Worm (Caenorhabditis elegans) whole organism, young adult: ENCODE measurements around the gene ZK616.5.
A peak's percentile ranks its signal among the peaks of the same experiment; 100 is the strongest.

ENCODE experiments used
- B0336.3 ChIP-seq: fragments of 200-800 bp; sonication (Bioruptor generic); IDR thresholded peaks from 2 replicates; pipeline ENCODE4 v1.3.6; 2022; ENCODE audit warnings: missing genetic modification characterization, missing compliant biosample characterization
- C06A6.2 ChIP-seq: fragments of 200-800 bp; sonication (Bioruptor generic); conservative IDR thresholded peaks from 2 replicates; pipeline ENCODE4 v1.3.6; 2022; ENCODE audit warnings: missing genetic modification characterization, missing compliant biosample characterization
- F23B12.7 ChIP-seq: sonication (generic microtip); optimal IDR thresholded peaks from 2 replicates; lab custom pipeline; 2017; ENCODE audit warnings: missing genetic modification characterization, mild to moderate bottlenecking, missing compliant biosample characterization, antibody characterized with exemption, moderate library complexity; ENCODE audit not compliant: insufficient read depth
- F33H1.4 ChIP-seq: fragments of 200-800 bp; sonication (Bioruptor generic); IDR thresholded peaks from 2 replicates; pipeline ENCODE4 v1.3.6; 2022; ENCODE audit warnings: missing genetic modification reagents, missing genetic modification characterization, missing compliant biosample characterization
- F39B2.1 ChIP-seq: fragments of 200-800 bp; sonication (Bioruptor generic); IDR thresholded peaks from 2 replicates; pipeline ENCODE4 v1.3.6; 2022; ENCODE audit warnings: missing genetic modification reagents, missing genetic modification characterization, missing compliant biosample characterization
- F49E8.2 ChIP-seq: sonication (generic microtip); optimal IDR thresholded peaks from 3 replicates; lab custom pipeline; 2017; ENCODE audit warnings: missing genetic modification characterization, mild to moderate bottlenecking, missing compliant biosample characterization, antibody characterized with exemption, moderate library complexity; ENCODE audit not compliant: insufficient read depth
- T07F8.4 ChIP-seq: sonication (generic microtip); optimal IDR thresholded peaks from 2 replicates; lab custom pipeline; 2016; ENCODE audit warnings: mild to moderate bottlenecking, missing genetic modification characterization, moderate library complexity, missing compliant biosample characterization
- T26A5.8 ChIP-seq: sonication (generic microtip); optimal IDR thresholded peaks from 2 replicates; lab custom pipeline; 2016; ENCODE audit warnings: missing genetic modification characterization, missing compliant biosample characterization
- Y56A3A.18 ChIP-seq: fragments of 200-800 bp; sonication (Bioruptor generic); IDR thresholded peaks from 2 replicates; pipeline ENCODE4 v1.3.6; 2022; ENCODE audit warnings: missing genetic modification reagents, missing genetic modification characterization, missing compliant biosample characterization
- ZK185.1 ChIP-seq: sonication (generic microtip); optimal IDR thresholded peaks from 2 replicates; lab custom pipeline; 2016; ENCODE audit warnings: mild to moderate bottlenecking, missing genetic modification characterization, missing compliant biosample characterization; ENCODE audit not compliant: poor library complexity, severe bottlenecking
- akir-1 ChIP-seq: fragments of 200-800 bp; sonication (Bioruptor generic); optimal IDR thresholded peaks from 2 replicates; lab custom pipeline; 2018; ENCODE audit warnings: mild to moderate bottlenecking, missing genetic modification characterization, moderate library complexity, missing compliant biosample characterization
- ama-1 ChIP-seq, 3 experiments: fragments of 150-350 bp in 1 of 3; sonication (generic microtip) in 2 of 3; optimal IDR thresholded peaks; 2 replicates each; lab custom pipeline; 2014 to 2018; ENCODE audit warnings: missing biosample characterization in 2 of 3, missing genetic modification characterization in 2 of 3, missing genetic modification reagents in 2 of 3
- aptf-3 ChIP-seq: fragments of 200-800 bp; sonication (Bioruptor generic); IDR thresholded peaks from 2 replicates; pipeline ENCODE4 v1.3.6; 2022; ENCODE audit warnings: missing genetic modification characterization, missing compliant biosample characterization
- athp-1 ChIP-seq: sonication (generic microtip); optimal IDR thresholded peaks from 2 replicates; lab custom pipeline; 2017; ENCODE audit warnings: mild to moderate bottlenecking, missing genetic modification characterization, missing compliant biosample characterization
- attf-5 ChIP-seq: fragments of 200-800 bp; sonication (Bioruptor generic); optimal IDR thresholded peaks from 2 replicates; lab custom pipeline; 2018; ENCODE audit warnings: mild to moderate bottlenecking, missing genetic modification characterization, missing compliant biosample characterization
- attf-6 ChIP-seq: fragments of 200-800 bp; sonication (Bioruptor generic); IDR thresholded peaks from 2 replicates; pipeline ENCODE4 v1.3.6; 2022; ENCODE audit warnings: missing genetic modification reagents, missing genetic modification characterization, missing compliant biosample characterization
- bed-1 ChIP-seq: fragments of 200-800 bp; sonication (Bioruptor generic); IDR thresholded peaks from 2 replicates; pipeline ENCODE4 v1.3.6; 2022; ENCODE audit warnings: missing genetic modification reagents, missing genetic modification characterization, missing compliant biosample characterization
- ceh-100 ChIP-seq: fragments of 200-800 bp; sonication (Bioruptor generic); IDR thresholded peaks from 2 replicates; pipeline ENCODE4 v1.3.6; 2022; ENCODE audit warnings: missing genetic modification reagents, missing genetic modification characterization, missing compliant biosample characterization
- ceh-40 ChIP-seq: fragments of 200-800 bp; sonication (Bioruptor generic); IDR thresholded peaks from 2 replicates; pipeline ENCODE4 v1.3.6; 2022; ENCODE audit warnings: missing genetic modification characterization, missing compliant biosample characterization
- ceh-58 ChIP-seq: fragments of 200-800 bp; sonication (Bioruptor generic); IDR thresholded peaks from 2 replicates; pipeline ENCODE4 v1.3.6; 2022; ENCODE audit warnings: missing genetic modification characterization, missing compliant biosample characterization
- chd-7 ChIP-seq: sonication (generic microtip); optimal IDR thresholded peaks from 2 replicates; lab custom pipeline; 2016; ENCODE audit warnings: mild to moderate bottlenecking, missing genetic modification characterization, moderate library complexity, missing compliant biosample characterization
- die-1 ChIP-seq: sonication (generic microtip); optimal IDR thresholded peaks from 2 replicates; lab custom pipeline; 2016; ENCODE audit warnings: missing genotype, mild to moderate bottlenecking, missing genetic modification characterization, missing compliant biosample characterization
- ekl-4 ChIP-seq: fragments of 200-800 bp; sonication (Bioruptor generic); IDR thresholded peaks from 2 replicates; pipeline ENCODE4 v1.3.6; 2022; ENCODE audit warnings: missing genetic modification reagents, missing genetic modification characterization, missing compliant biosample characterization
- hlh-26 ChIP-seq: fragments of 200-800 bp; sonication (Bioruptor generic); conservative IDR thresholded peaks from 2 replicates; pipeline ENCODE4 v1.3.6; 2022; ENCODE audit warnings: missing genetic modification reagents, missing genetic modification characterization, missing compliant biosample characterization
- hrde-1 ChIP-seq: sonication (generic microtip); optimal IDR thresholded peaks from 2 replicates; lab custom pipeline; 2016; ENCODE audit warnings: missing genetic modification characterization, mild to moderate bottlenecking, missing compliant biosample characterization, moderate library complexity, missing genotype, missing genetic modification reagents, borderline replicate concordance
- hsf-1 ChIP-seq: fragments of 200-800 bp; sonication (Bioruptor generic); IDR thresholded peaks from 2 replicates; pipeline ENCODE4 v1.3.6; 2022; ENCODE audit warnings: missing genetic modification reagents, missing genetic modification characterization, missing compliant biosample characterization
- lin-54 ChIP-seq: fragments of 200-800 bp; sonication (Bioruptor generic); optimal IDR thresholded peaks from 2 replicates; lab custom pipeline; 2018; ENCODE audit warnings: mild to moderate bottlenecking, missing genetic modification characterization, missing compliant biosample characterization
- lsl-1 ChIP-seq: fragments of 200-800 bp; sonication (Bioruptor generic); optimal IDR thresholded peaks from 2 replicates; lab custom pipeline; 2018; ENCODE audit warnings: mild to moderate bottlenecking, missing genetic modification characterization, moderate library complexity, missing compliant biosample characterization
- madf-10 ChIP-seq: sonication (generic microtip); optimal IDR thresholded peaks from 2 replicates; lab custom pipeline; 2016; ENCODE audit warnings: mild to moderate bottlenecking, missing genetic modification characterization, missing compliant biosample characterization
- madf-6 ChIP-seq: fragments of 200-800 bp; sonication (Bioruptor generic); IDR thresholded peaks from 2 replicates; pipeline ENCODE4 v1.3.6; 2022; ENCODE audit warnings: missing genetic modification reagents, missing genetic modification characterization, missing compliant biosample characterization
- mcd-1 ChIP-seq: fragments of 200-800 bp; sonication (Bioruptor generic); IDR thresholded peaks from 2 replicates; pipeline ENCODE4 v1.3.6; 2022; ENCODE audit warnings: missing genetic modification reagents, missing genetic modification characterization, missing compliant biosample characterization
- mxl-1 ChIP-seq: sonication (generic microtip); optimal IDR thresholded peaks from 2 replicates; lab custom pipeline; 2016; ENCODE audit warnings: missing genetic modification characterization, missing compliant biosample characterization
- nhr-27 ChIP-seq: fragments of 200-800 bp; sonication (Bioruptor generic); optimal IDR thresholded peaks from 2 replicates; lab custom pipeline; 2018; ENCODE audit warnings: mild to moderate bottlenecking, missing genetic modification characterization, moderate library complexity, missing compliant biosample characterization
- nhr-80 ChIP-seq: sonication (generic microtip); optimal IDR thresholded peaks from 2 replicates; lab custom pipeline; 2016; ENCODE audit warnings: missing genetic modification characterization, missing compliant biosample characterization
- pha-4 ChIP-seq: fragments of 150-350 bp; sonication (generic microtip); optimal IDR thresholded peaks from 2 replicates; lab custom pipeline; 2014; ENCODE audit warnings: missing biosample characterization, missing genetic modification reagents, missing genetic modification characterization
- repo-1 ChIP-seq: sonication (generic microtip); optimal IDR thresholded peaks from 2 replicates; lab custom pipeline; 2017; ENCODE audit warnings: mild to moderate bottlenecking, missing genetic modification characterization, missing compliant biosample characterization
- rpc-1 ChIP-seq, 2 experiments: fragments of 150-350 bp in 1 of 2; sonication (generic microtip) in 1 of 2; optimal IDR thresholded peaks; 2 replicates each; lab custom pipeline; 2014 to 2018; ENCODE audit warnings: missing biosample characterization in 1 of 2, missing genetic modification characterization in 1 of 2, missing genetic modification reagents in 1 of 2, missing genotype in 1 of 2
- snpc-1.3 ChIP-seq: sonication (generic microtip); optimal IDR thresholded peaks from 2 replicates; lab custom pipeline; 2017; ENCODE audit warnings: missing genetic modification characterization, mild to moderate bottlenecking, missing compliant biosample characterization, antibody characterized with exemption, moderate library complexity, missing genotype, missing genetic modification reagents; ENCODE audit not compliant: insufficient read depth
- snpc-3.4 ChIP-seq: sonication (generic microtip); optimal IDR thresholded peaks from 2 replicates; lab custom pipeline; 2017; ENCODE audit warnings: missing genetic modification characterization, mild to moderate bottlenecking, missing compliant biosample characterization, antibody characterized with exemption, moderate library complexity, missing genotype, missing genetic modification reagents
- snpc-4 ChIP-seq, 5 experiments: fragments of 150-350 bp in 1 of 5; sonication (generic microtip) in 4 of 5; optimal IDR thresholded peaks; 2 replicates each; lab custom pipeline; 2014 to 2018; ENCODE audit warnings: missing genetic modification characterization in 5 of 5, missing biosample characterization in 3 of 5, antibody characterized with exemption in 2 of 5, mild to moderate bottlenecking in 2 of 5, missing compliant biosample characterization in 2 of 5, missing genotype in 2 of 5, moderate library complexity in 2 of 5, missing genetic modification reagents in 1 of 5
- tbp1 ChIP-seq: fragments of 200-800 bp; sonication (Bioruptor generic); optimal IDR thresholded peaks from 2 replicates; lab custom pipeline; 2018; ENCODE audit warnings: mild to moderate bottlenecking, missing genetic modification characterization, missing compliant biosample characterization
- tlf-1 ChIP-seq: fragments of 200-800 bp; sonication (Bioruptor generic); optimal IDR thresholded peaks from 2 replicates; lab custom pipeline; 2018; ENCODE audit warnings: mild to moderate bottlenecking, missing genetic modification characterization, missing compliant biosample characterization
- xnd-1 ChIP-seq: sonication (generic microtip); optimal IDR thresholded peaks from 2 replicates; lab custom pipeline; 2016; ENCODE audit warnings: missing genotype, missing genetic modification reagents, missing genetic modification characterization, missing compliant biosample characterization

Gene ZK616.5

ce11 chrIV:5388477-5389065 is 3.2 kb upstream of the ZK616.5 start, which contains the start of gene elo-6 (continued):
- no peak for TF ChIP-seq snpc-4 (GFP tag; optimal IDR thresholded peaks at IDR 0.05; lab: Kevin White, UChicago)
- peak in 1 of 4 experiments; percentile 23 for TF ChIP-seq snpc-4 (tag; optimal IDR thresholded peaks at IDR 0.05; lab: Kevin White, UChicago)
- TF ChIP-seq nhr-27 (tag; lab: Kevin White, UChicago) = no peak
- no peak for TF ChIP-seq madf-6 (GFP tag; lab: Robert Waterston, UW)
- TF ChIP-seq repo-1 = no peak
- TF ChIP-seq F39B2.1 (GFP tag; lab: Robert Waterston, UW) = no peak
- TF ChIP-seq mxl-1 = no peak
- no peak for TF ChIP-seq rpc-1 (optimal IDR thresholded peaks at IDR 0.05; lab: Kevin White, UChicago)
- no peak for TF ChIP-seq rpc-1 (tag; optimal IDR thresholded peaks at IDR 0.05; lab: Kevin White, UChicago)
- TF ChIP-seq nhr-80 (tag; lab: Kevin White, UChicago) = peak; percentile 89
- no peak for TF ChIP-seq snpc-3.4 (tag; lab: Kevin White, UChicago)
- no peak for TF ChIP-seq hlh-26 (GFP tag; lab: Robert Waterston, UW)
- no peak for TF ChIP-seq pha-4 (tag; lab: Kevin White, UChicago)
- TF ChIP-seq athp-1 (tag; lab: Kevin White, UChicago) = no peak
- no peak for TF ChIP-seq akir-1 (GFP tag; lab: Kevin White, UChicago)
- TF ChIP-seq ZK185.1 (tag; lab: Kevin White, UChicago) = no peak
- TF ChIP-seq attf-5 (GFP tag; lab: Kevin White, UChicago) = peak; percentile 31
- peak; percentile 2 for TF ChIP-seq madf-10 (tag; lab: Kevin White, UChicago)
- TF ChIP-seq ekl-4 (GFP tag; lab: Robert Waterston, UW) = no peak

ce11 chrIV:5389951-5390350 is 1.8 kb upstream of the ZK616.5 start:
- TF ChIP-seq tbp1 (GFP tag; lab: Kevin White, UChicago) (peak; percentile 22), hsf-1 (GFP tag; lab: Robert Waterston, UW) (peak; percentile 73), tlf-1 (GFP tag; lab: Kevin White, UChicago) (peak; percentile 24), aptf-3 (GFP tag; lab: Robert Waterston, UW) (no peak), T26A5.8 (tag; lab: Kevin White, UChicago) (no peak), T07F8.4 (tag; lab: Kevin White, UChicago) (no peak), lin-54 (GFP tag; lab: Kevin White, UChicago) (peak; percentile 57), bed-1 (no peak), Y56A3A.18 (GFP tag; lab: Robert Waterston, UW) (0 out of 2 replicates have a peak, but pooled peaks have one; percentile 27), hrde-1 (peak; percentile 67), snpc-3.4 (tag; lab: Kevin White, UChicago) (peak; percentile 28), attf-6 (GFP tag; lab: Robert Waterston, UW) (peak; percentile 84), C06A6.2 (GFP tag; lab: Robert Waterston, UW) (no peak), ceh-58 (0 out of 2 replicates have a peak, but pooled peaks have one; percentile 51), B0336.3 (peak; percentile 82), attf-5 (GFP tag; lab: Kevin White, UChicago) (no peak), F23B12.7 (no peak), F49E8.2 (tag; lab: Kevin White, UChicago) (peak; percentile 48), die-1 (tag; lab: Kevin White, UChicago) (no peak), F33H1.4 (GFP tag; lab: Robert Waterston, UW) (peak; percentile 39), madf-6 (GFP tag; lab: Robert Waterston, UW) (peak; percentile 64; the same call in 1 of the 2 replicates), snpc-4 (GFP tag; optimal IDR thresholded peaks at IDR 0.05; lab: Kevin White, UChicago) (peak; percentile 18), snpc-4 (tag; optimal IDR thresholded peaks at IDR 0.05; lab: Kevin White, UChicago) (peak in 3 of 4 experiments; percentile 6 to 85 (median 42)), xnd-1 (peak; percentile 19), lsl-1 (GFP tag; lab: Kevin White, UChicago) (peak; percentile 32), ceh-100 (GFP tag; lab: Robert Waterston, UW) (peak; percentile 14; the same call in 1 of the 2 replicates), chd-7 (peak; percentile 15), ama-1 (optimal IDR thresholded peaks at IDR 0.05; lab: Kevin White, UChicago) (no peak), ama-1 (GFP tag; optimal IDR thresholded peaks at IDR 0.05; lab: Kevin White, UChicago) (peak in 1 of 2 experiments; percentile 92), mcd-1 (GFP tag; lab: Robert Waterston, UW) (peak; percentile 45; the same call in 1 of the 2 replicates), ekl-4 (GFP tag; lab: Robert Waterston, UW) (peak; percentile 70; the same call in 1 of the 2 replicates), ceh-40 (GFP tag; lab: Robert Waterston, UW) (no peak), snpc-1.3 (peak; percentile 71)
